Fruit fly (Drosophila melanogaster): Measurements from ENCODE around the gene CG5567.

dm6 chr3L:17842892-17843703 is at the start of gene CG5567:
- no peak for TF ChIP-seq CTCF (optimal IDR thresholded peaks at IDR 0.05)
- TF ChIP-seq CG8478 (optimal IDR thresholded peaks at IDR 0.05): no peak
